Fruit fly (Drosophila melanogaster) S2 (cell line): Measurements from ENCODE around the gene Pxd.

ENCODE experiments used
- CG8478 ChIP-seq: fragments of >200 bp; optimal IDR thresholded peaks from 2 replicates; lab custom pipeline; 2018
- CTCF ChIP-seq, 2 experiments: fragments of >200 bp; optimal IDR thresholded peaks; 2 replicates each; lab custom pipeline; 2018

DNA sequence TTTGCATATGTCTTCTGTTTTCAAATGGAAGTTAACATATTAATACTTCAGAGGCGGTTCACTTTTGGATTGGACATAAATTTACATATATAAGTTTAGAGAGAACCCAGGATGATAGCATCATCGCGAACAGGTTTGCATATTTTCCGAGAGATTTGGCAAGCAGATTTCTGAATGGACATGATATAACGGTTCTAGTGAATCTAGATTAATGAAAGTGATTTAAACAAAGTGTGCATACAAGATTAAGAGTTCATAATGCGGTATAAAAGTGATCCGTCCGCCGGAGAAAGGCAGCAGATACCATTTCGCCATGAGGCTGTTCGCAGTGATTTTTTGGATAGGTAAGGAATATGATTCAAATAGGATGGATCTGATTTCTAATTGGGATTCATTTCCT is 14.0 kb downstream of the Pxd start, which contains the start of gene CG5225:
- no peak for TF ChIP-seq CTCF (optimal IDR thresholded peaks at IDR 0.05; lab: Kevin White, UChicago)
- no peak for TF ChIP-seq CG8478 (lab: Kevin White, UChicago)
